Fruit fly (Drosophila melanogaster) whole organism, embryonic: ENCODE results near the gene CG7519.

ENCODE experiments used
- CG10209 ChIP-seq: fragments of 200-800 bp; sonication (Bioruptor generic); optimal IDR thresholded peaks from 3 replicates; lab custom pipeline; 2017; ENCODE audit warnings: missing biosample characterization, mild to moderate bottlenecking, missing genetic modification characterization, missing genetic modification reagents
- CG10431 ChIP-seq: fragments of 200-800 bp; sonication (Bioruptor generic); optimal IDR thresholded peaks from 3 replicates; lab custom pipeline; 2018; ENCODE audit warnings: missing biosample characterization, mild to moderate bottlenecking, missing genetic modification characterization
- CG10565 ChIP-seq: fragments of 200-800 bp; sonication (Bioruptor generic); optimal IDR thresholded peaks from 3 replicates; lab custom pipeline; 2016; ENCODE audit warnings: missing biosample characterization, mild to moderate bottlenecking, missing genetic modification characterization
- CG10654 ChIP-seq: fragments of 200-800 bp; sonication (Bioruptor generic); optimal IDR thresholded peaks from 2 replicates; lab custom pipeline; 2016; ENCODE audit warnings: missing biosample characterization, missing genetic modification characterization
- CG13123 ChIP-seq: fragments of 200-800 bp; sonication (Bioruptor generic); optimal IDR thresholded peaks from 2 replicates; lab custom pipeline; 2016; ENCODE audit warnings: missing biosample characterization, missing genetic modification characterization
- CG14710 ChIP-seq: fragments of 200-800 bp; sonication (Bioruptor generic); optimal IDR thresholded peaks from 3 replicates; lab custom pipeline; 2019; ENCODE audit warnings: missing biosample characterization, mild to moderate bottlenecking, missing genetic modification characterization, moderate library complexity
- CG15696 ChIP-seq: fragments of 200-800 bp; sonication (Bioruptor generic); optimal IDR thresholded peaks from 2 replicates; lab custom pipeline; 2019; ENCODE audit warnings: missing biosample characterization, mild to moderate bottlenecking, missing genetic modification characterization, moderate library complexity
- CG18599 ChIP-seq: fragments of 200-800 bp; sonication (Bioruptor generic); optimal IDR thresholded peaks from 3 replicates; lab custom pipeline; 2017; ENCODE audit warnings: missing biosample characterization, missing genetic modification characterization, mild to moderate bottlenecking, moderate library complexity, missing genetic modification reagents
- CG2120 ChIP-seq: fragments of 200-800 bp; sonication (Bioruptor generic); optimal IDR thresholded peaks from 3 replicates; lab custom pipeline; 2016; ENCODE audit warnings: missing biosample characterization, missing genetic modification characterization
- CG2678 ChIP-seq: fragments of 200-800 bp; sonication (Bioruptor generic); optimal IDR thresholded peaks from 3 replicates; lab custom pipeline; 2019; ENCODE audit warnings: missing biosample characterization, mild to moderate bottlenecking, missing genetic modification characterization, moderate library complexity
- CG30403 ChIP-seq: fragments of 200-800 bp; sonication (Bioruptor generic); optimal IDR thresholded peaks from 3 replicates; lab custom pipeline; 2016; ENCODE audit warnings: missing biosample characterization, missing genetic modification characterization
- CG30431 ChIP-seq: fragments of 200-800 bp; sonication (Bioruptor generic); optimal IDR thresholded peaks from 2 replicates; lab custom pipeline; 2017; ENCODE audit warnings: missing biosample characterization, missing genetic modification characterization
- CG32767 ChIP-seq: fragments of 200-800 bp; sonication (Bioruptor generic); IDR thresholded peaks from 2 replicates; pipeline ENCODE4 v1.3.6; 2022; ENCODE audit warnings: missing biosample characterization, missing genetic modification characterization
- CG4707 ChIP-seq: fragments of 200-800 bp; sonication (Bioruptor generic); optimal IDR thresholded peaks from 2 replicates; lab custom pipeline; 2018; ENCODE audit warnings: missing biosample characterization, mild to moderate bottlenecking, missing genetic modification characterization, moderate library complexity
- CG4820 ChIP-seq: fragments of 200-800 bp; sonication (Bioruptor generic); optimal IDR thresholded peaks from 3 replicates; lab custom pipeline; 2016; ENCODE audit warnings: missing biosample characterization, missing genetic modification characterization
- CG4854 ChIP-seq: fragments of 200-800 bp; sonication (Bioruptor generic); optimal IDR thresholded peaks from 2 replicates; lab custom pipeline; 2016; ENCODE audit warnings: missing biosample characterization, missing genetic modification characterization, inconsistent platforms
- CG6689 ChIP-seq: fragments of 200-800 bp; sonication (Bioruptor generic); IDR thresholded peaks from 2 replicates; pipeline ENCODE4 v1.3.6; 2022; ENCODE audit warnings: missing biosample characterization, missing genetic modification characterization
- CG6813 ChIP-seq: fragments of 200-800 bp; sonication (Bioruptor generic); optimal IDR thresholded peaks from 2 replicates; lab custom pipeline; 2017; ENCODE audit warnings: missing biosample characterization, missing genetic modification characterization, mild to moderate bottlenecking, moderate library complexity, missing genetic modification reagents
- CG7987 ChIP-seq: fragments of 200-800 bp; sonication (Bioruptor generic); optimal IDR thresholded peaks from 2 replicates; lab custom pipeline; 2018; ENCODE audit warnings: missing biosample characterization, mild to moderate bottlenecking, missing genetic modification characterization, moderate library complexity
- CG9727 ChIP-seq: fragments of 200-800 bp; sonication (Bioruptor generic); optimal IDR thresholded peaks from 3 replicates; lab custom pipeline; 2017; ENCODE audit warnings: missing biosample characterization, mild to moderate bottlenecking, missing genetic modification characterization
- CG9876 ChIP-seq: fragments of 200-800 bp; sonication (Bioruptor generic); optimal IDR thresholded peaks from 2 replicates; lab custom pipeline; 2016; ENCODE audit warnings: missing biosample characterization, missing genetic modification characterization
- D ChIP-seq, 2 experiments: fragments of 200-800 bp in 1 of 2; fragments of >200 bp in 1 of 2; sonication (Bioruptor generic) in 1 of 2; optimal IDR thresholded peaks; 2 replicates in 1 of 2; 3 replicates in 1 of 2; lab custom pipeline; 2017; ENCODE audit warnings: mild to moderate bottlenecking in 1 of 2, missing biosample characterization in 1 of 2, missing genetic modification characterization in 1 of 2, missing genetic modification reagents in 1 of 2
- Dbx ChIP-seq: fragments of 200-800 bp; sonication (Bioruptor generic); IDR thresholded peaks from 3 replicates; pipeline ENCODE4 v1.3.6; 2022; ENCODE audit warnings: missing biosample characterization, missing genetic modification characterization
- Doc3 ChIP-seq: fragments of 200-800 bp; sonication (Bioruptor generic); IDR thresholded peaks from 3 replicates; pipeline ENCODE4 v1.3.6; 2022; ENCODE audit warnings: missing biosample characterization, missing genetic modification characterization; ENCODE audit not compliant: partially characterized antibody
- Drgx ChIP-seq: fragments of 200-800 bp; sonication (Bioruptor generic); IDR thresholded peaks from 2 replicates; pipeline ENCODE4 v1.3.6; 2022; ENCODE audit warnings: missing biosample characterization, missing genetic modification characterization
- ERR ChIP-seq: fragments of 200-800 bp; sonication (Bioruptor generic); optimal IDR thresholded peaks from 2 replicates; lab custom pipeline; 2016; ENCODE audit warnings: missing biosample characterization, missing genetic modification characterization
- Gug ChIP-seq: fragments of 200-800 bp; sonication (Bioruptor generic); IDR thresholded peaks from 4 replicates; pipeline ENCODE4 v1.3.6; 2022; ENCODE audit warnings: missing biosample characterization, missing genetic modification characterization
- HLHmδ ChIP-seq: fragments of 200-800 bp; sonication (Bioruptor generic); optimal IDR thresholded peaks from 2 replicates; lab custom pipeline; 2018; ENCODE audit warnings: missing biosample characterization, mild to moderate bottlenecking, missing genetic modification characterization, moderate library complexity
- Hr3 ChIP-seq: fragments of 200-800 bp; sonication (Bioruptor generic); optimal IDR thresholded peaks from 3 replicates; lab custom pipeline; 2016; ENCODE audit warnings: missing biosample characterization, missing genetic modification characterization
- Hr51 ChIP-seq, 2 experiments: fragments of 200-800 bp; sonication (Bioruptor generic); optimal IDR thresholded peaks; 2 replicates in 1 of 2; 3 replicates in 1 of 2; lab custom pipeline; 2016 to 2018; ENCODE audit warnings: missing biosample characterization in 2 of 2, missing genetic modification characterization in 2 of 2, mild to moderate bottlenecking in 1 of 2, moderate library complexity in 1 of 2
- MBD-R2 ChIP-seq: fragments of 200-800 bp; sonication (Bioruptor generic); IDR thresholded peaks from 2 replicates; pipeline ENCODE4 v1.3.6; 2022; ENCODE audit warnings: missing biosample characterization, missing genetic modification characterization
- Myb ChIP-seq: fragments of 200-800 bp; sonication (Bioruptor generic); optimal IDR thresholded peaks from 2 replicates; lab custom pipeline; 2016; ENCODE audit warnings: missing biosample characterization, missing genetic modification characterization
- NC2α ChIP-seq: fragments of 200-800 bp; sonication (Bioruptor generic); optimal IDR thresholded peaks from 2 replicates; lab custom pipeline; 2016; ENCODE audit warnings: missing biosample characterization, missing genetic modification characterization
- Opbp ChIP-seq: fragments of 200-800 bp; sonication (Bioruptor generic); IDR thresholded peaks from 3 replicates; pipeline ENCODE4 v1.3.6; 2022; ENCODE audit warnings: missing biosample characterization, missing genetic modification characterization; ENCODE audit not compliant: partially characterized antibody
- Optix ChIP-seq: fragments of 200-800 bp; sonication (Bioruptor generic); IDR thresholded peaks from 3 replicates; pipeline ENCODE4 v1.3.6; 2022; ENCODE audit warnings: missing biosample characterization, missing genetic modification characterization
- Sox100B ChIP-seq: fragments of 200-800 bp; sonication (Bioruptor generic); optimal IDR thresholded peaks from 3 replicates; lab custom pipeline; 2018; ENCODE audit warnings: missing biosample characterization, mild to moderate bottlenecking, missing genetic modification characterization
- br ChIP-seq: fragments of >200 bp; optimal IDR thresholded peaks from 2 replicates; lab custom pipeline; 2017
- dati ChIP-seq: fragments of 200-800 bp; sonication (Bioruptor generic); IDR thresholded peaks from 2 replicates; pipeline ENCODE4 v1.3.6; 2022; ENCODE audit warnings: missing biosample characterization, missing genetic modification characterization
- gsb-n ChIP-seq: fragments of 200-800 bp; sonication (Bioruptor generic); optimal IDR thresholded peaks from 3 replicates; lab custom pipeline; 2018; ENCODE audit warnings: missing biosample characterization, mild to moderate bottlenecking, missing genetic modification characterization
- nmo ChIP-seq: fragments of 200-800 bp; sonication (Bioruptor generic); optimal IDR thresholded peaks from 2 replicates; lab custom pipeline; 2018; ENCODE audit warnings: missing biosample characterization, mild to moderate bottlenecking, missing genetic modification characterization, moderate library complexity
- oc ChIP-seq: fragments of 200-800 bp; sonication (Bioruptor generic); optimal IDR thresholded peaks from 2 replicates; lab custom pipeline; 2018; ENCODE audit warnings: missing biosample characterization, mild to moderate bottlenecking, missing genetic modification characterization, moderate library complexity
- pfk ChIP-seq: fragments of 200-800 bp; sonication (Bioruptor generic); optimal IDR thresholded peaks from 2 replicates; lab custom pipeline; 2018; ENCODE audit warnings: missing biosample characterization, mild to moderate bottlenecking, missing genetic modification characterization, moderate library complexity
- ranshi ChIP-seq: fragments of 200-800 bp; sonication (Bioruptor generic); IDR thresholded peaks from 2 replicates; pipeline ENCODE4 v1.3.6; 2022; ENCODE audit warnings: missing biosample characterization, missing genetic modification characterization
- ro ChIP-seq: fragments of 200-800 bp; sonication (Bioruptor generic); IDR thresholded peaks from 2 replicates; pipeline ENCODE4 v1.3.6; 2022; ENCODE audit warnings: missing biosample characterization, missing genetic modification characterization
- scrt ChIP-seq: fragments of 200-800 bp; sonication (Bioruptor generic); optimal IDR thresholded peaks from 2 replicates; lab custom pipeline; 2018; ENCODE audit warnings: missing biosample characterization, mild to moderate bottlenecking, missing genetic modification characterization, moderate library complexity

Gene CG7519

dm6 chr3L:21453623-21454022 is 39.3 kb upstream of the CG7519 start (continued):
- TF ChIP-seq ERR (GFP tag; lab: Kevin White, UChicago) (no peak), NC2α (GFP tag; lab: Kevin White, UChicago) (peak; percentile 14), CG10654 (GFP tag; lab: Kevin White, UChicago) (peak; percentile 24), ranshi (GFP tag; lab: Robert Waterston, UW) (peak; percentile 37; the same call in 1 of the 2 replicates), scrt (GFP tag; lab: Kevin White, UChicago) (no peak), CG4707 (GFP tag; lab: Kevin White, UChicago) (no peak), CG2678 (tag; lab: Kevin White, UChicago) (peak; percentile 58), Doc3 (no peak), CG9727 (GFP tag; lab: Kevin White, UChicago) (peak; percentile 79), CG30403 (GFP tag; lab: Kevin White, UChicago) (peak; percentile 40), CG30431 (peak; percentile 55), HLHmδ (GFP tag; lab: Kevin White, UChicago) (no peak), dati (no peak), D (optimal IDR thresholded peaks at IDR 0.05; lab: Kevin White, UChicago) (no peak), D (GFP tag; optimal IDR thresholded peaks at IDR 0.05; lab: Kevin White, UChicago) (peak; percentile 69), Sox100B (GFP tag; lab: Kevin White, UChicago) (peak; percentile 16), pfk (GFP tag; lab: Kevin White, UChicago) (no peak), CG4854 (no peak), CG6689 (GFP tag; lab: Robert Waterston, UW) (peak; percentile 65; the same call in 1 of the 2 replicates), Opbp (GFP tag; lab: Robert Waterston, UW) (no peak), CG9876 (GFP tag; lab: Kevin White, UChicago) (no peak), Myb (GFP tag; lab: Kevin White, UChicago) (peak; percentile 12), CG4820 (GFP tag; lab: Kevin White, UChicago) (peak; percentile 57), nmo (peak; percentile 75), CG10209 (GFP tag; lab: Kevin White, UChicago) (peak; percentile 49), MBD-R2 (GFP tag; lab: Robert Waterston, UW) (no peak), Dbx (no peak), CG15696 (tag; lab: Kevin White, UChicago) (peak; percentile 84), CG10565 (GFP tag; lab: Kevin White, UChicago) (no peak), ro (GFP tag; lab: Robert Waterston, UW) (no peak), Hr51 (GFP tag; optimal IDR thresholded peaks at IDR 0.05; lab: Kevin White, UChicago) (no peak), Hr3 (GFP tag; lab: Kevin White, UChicago) (peak; percentile 29), CG2120 (GFP tag; lab: Kevin White, UChicago) (no peak), CG18599 (GFP tag; lab: Kevin White, UChicago) (peak; percentile 20), CG6813 (peak; percentile 66), CG7987 (GFP tag; lab: Kevin White, UChicago) (no peak), br (lab: Kevin White, UChicago) (no peak), Optix (GFP tag; lab: Robert Waterston, UW) (0 out of 3 replicates have a peak, but pooled peaks have one; percentile 48), Gug (GFP tag; lab: Robert Waterston, UW) (peak; percentile 26; the same call in 1 of the 4 replicates), CG32767 (no peak), Drgx (GFP tag; lab: Robert Waterston, UW) (0 out of 2 replicates have a peak, but pooled peaks have one; percentile 32), CG13123 (GFP tag; lab: Kevin White, UChicago) (peak; percentile 19), CG10431 (GFP tag; lab: Kevin White, UChicago) (no peak), oc (tag; lab: Kevin White, UChicago) (peak; percentile 21), CG14710 (peak; percentile 74), gsb-n (tag; lab: Kevin White, UChicago) (peak; percentile 74)
